Fruit fly (Drosophila melanogaster): ENCODE data around the gene anchor.

anchor gene

DNA sequence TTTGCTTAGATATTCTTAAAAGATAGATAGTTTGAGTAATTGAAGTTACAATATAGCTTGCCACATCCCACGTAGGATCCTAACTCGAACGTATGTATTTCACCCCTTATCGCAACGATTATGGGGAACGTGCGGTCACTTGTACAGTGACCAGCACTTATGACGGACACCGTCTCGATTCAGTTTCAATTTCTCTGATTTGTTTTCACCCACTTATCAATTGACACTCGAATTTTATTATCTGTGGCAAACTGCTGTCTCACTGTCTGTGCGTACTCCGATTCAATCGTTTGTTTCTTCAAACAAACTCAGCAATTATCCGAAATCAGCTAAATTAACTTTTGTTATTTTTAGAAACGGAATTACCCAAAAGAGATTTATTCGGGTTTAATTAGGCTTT, 1.3 kb downstream of the anchor start:
- TF ChIP-seq usp (GFP tag; optimal IDR thresholded peaks at IDR 0.05) (no peak), CG8478 (optimal IDR thresholded peaks at IDR 0.05) (no peak), Dll (optimal IDR thresholded peaks at IDR 0.05) (no peak), psq (optimal IDR thresholded peaks at IDR 0.05) (no peak), pan (optimal IDR thresholded peaks at IDR 0.05) (no peak), EcR (GFP tag; optimal IDR thresholded peaks at IDR 0.05) (no peak)

dm6 chr3L:17624208-17624826, 2.7 kb downstream of the anchor start:
- TF ChIP-seq psq (optimal IDR thresholded peaks at IDR 0.05), result no peak
- no peak for TF ChIP-seq EcR (GFP tag; optimal IDR thresholded peaks at IDR 0.05)
- TF ChIP-seq CG8478 (optimal IDR thresholded peaks at IDR 0.05), result no peak
- no peak for TF ChIP-seq usp (GFP tag; optimal IDR thresholded peaks at IDR 0.05)
- no peak for TF ChIP-seq pan (optimal IDR thresholded peaks at IDR 0.05)
- TF ChIP-seq Dll (optimal IDR thresholded peaks at IDR 0.05), result no peak

DNA sequence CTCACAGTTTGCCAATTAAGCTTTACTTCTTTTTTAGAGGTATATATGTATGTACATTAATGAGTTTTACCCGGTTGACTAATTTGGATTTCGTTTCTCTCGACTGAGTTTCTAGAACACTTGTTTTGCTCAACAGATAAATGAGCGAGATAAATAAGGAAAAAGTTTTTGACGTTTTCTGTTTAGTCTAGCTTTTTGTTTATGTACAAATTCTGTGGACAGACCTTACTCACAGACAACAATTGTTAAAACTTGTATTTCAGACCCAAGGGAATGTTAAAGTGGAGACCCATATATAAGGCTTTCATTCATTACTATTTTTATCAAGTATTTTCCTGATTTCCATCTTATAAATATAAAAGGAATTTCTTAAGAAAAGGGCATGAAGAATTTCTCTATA, 3.4 kb downstream of the anchor start:
- TF ChIP-seq usp (GFP tag; optimal IDR thresholded peaks at IDR 0.05), result no peak
- no peak for TF ChIP-seq pan (optimal IDR thresholded peaks at IDR 0.05)
- no peak for TF ChIP-seq EcR (GFP tag; optimal IDR thresholded peaks at IDR 0.05)
- TF ChIP-seq Dll (optimal IDR thresholded peaks at IDR 0.05), result no peak
- no peak for TF ChIP-seq CG8478 (optimal IDR thresholded peaks at IDR 0.05)
- TF ChIP-seq psq (optimal IDR thresholded peaks at IDR 0.05), result no peak

- no peak for TF ChIP-seq pan (optimal IDR thresholded peaks at IDR 0.05)
- no peak for TF ChIP-seq EcR (GFP tag; optimal IDR thresholded peaks at IDR 0.05)
- TF ChIP-seq Dll (optimal IDR thresholded peaks at IDR 0.05), result no peak
- TF ChIP-seq CG8478 (optimal IDR thresholded peaks at IDR 0.05), result no peak
- no peak for TF ChIP-seq psq (optimal IDR thresholded peaks at IDR 0.05)
- TF ChIP-seq usp (GFP tag; optimal IDR thresholded peaks at IDR 0.05), result no peak
Measured at dm6 chr3L:17625574-17626128, 4.0 kb downstream of the anchor start.

DNA sequence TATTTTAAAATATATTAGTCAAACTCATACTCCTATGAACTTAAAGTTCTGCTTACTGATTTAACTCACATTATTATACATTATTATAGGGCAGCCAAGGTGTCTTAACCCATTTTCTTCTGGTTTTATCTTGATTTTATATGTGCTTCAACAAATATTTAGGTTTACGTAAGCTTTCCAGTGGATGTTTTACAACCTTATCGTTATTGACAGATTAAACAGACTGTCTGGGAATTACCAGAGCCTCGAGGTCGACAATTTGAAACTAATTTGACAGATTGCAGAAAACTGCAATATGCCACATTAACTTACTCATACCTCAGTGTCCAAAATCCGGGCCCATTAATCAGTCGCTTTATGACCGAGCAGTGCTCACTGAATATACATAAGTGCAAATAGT, 9.6 kb downstream of the anchor start:
- TF ChIP-seq EcR (GFP tag; optimal IDR thresholded peaks at IDR 0.05), result no peak
- TF ChIP-seq pan (optimal IDR thresholded peaks at IDR 0.05), result no peak
- TF ChIP-seq Dll (optimal IDR thresholded peaks at IDR 0.05), result no peak
- TF ChIP-seq psq (optimal IDR thresholded peaks at IDR 0.05), result no peak
- no peak for TF ChIP-seq usp (GFP tag; optimal IDR thresholded peaks at IDR 0.05)
- no peak for TF ChIP-seq CG8478 (optimal IDR thresholded peaks at IDR 0.05)

DNA sequence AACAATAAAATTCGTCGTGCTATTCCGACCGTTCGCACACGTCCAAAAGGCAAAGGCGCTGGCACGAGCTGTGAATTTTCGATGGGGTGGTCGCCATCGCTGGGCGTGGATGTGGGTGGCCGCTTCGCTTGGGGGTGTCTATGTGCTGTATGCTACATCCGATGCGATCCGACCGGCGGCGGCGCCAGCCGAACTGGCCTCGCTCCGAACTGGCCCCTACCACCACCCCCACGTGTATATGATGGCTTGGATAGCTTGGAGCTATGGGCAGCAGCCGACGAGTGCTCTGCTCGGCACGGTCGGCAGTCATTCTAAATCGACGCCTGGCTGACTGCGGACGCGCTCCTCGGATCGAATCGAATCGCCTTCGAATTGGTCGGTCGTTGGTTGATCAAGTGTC, 11.5 kb downstream of the anchor start, which contains the start of gene CG7497:
Gene CG7497 (plus strand): TSS at position 308 of the 400 bp plus-strand sequence.
- TF ChIP-seq pan (optimal IDR thresholded peaks at IDR 0.05), result no peak
- TF ChIP-seq psq (optimal IDR thresholded peaks at IDR 0.05), result no peak
- no peak for TF ChIP-seq usp (GFP tag; optimal IDR thresholded peaks at IDR 0.05)
- TF ChIP-seq EcR (GFP tag; optimal IDR thresholded peaks at IDR 0.05), result no peak
- no peak for TF ChIP-seq CG8478 (optimal IDR thresholded peaks at IDR 0.05)
- no peak for TF ChIP-seq Dll (optimal IDR thresholded peaks at IDR 0.05)

DNA sequence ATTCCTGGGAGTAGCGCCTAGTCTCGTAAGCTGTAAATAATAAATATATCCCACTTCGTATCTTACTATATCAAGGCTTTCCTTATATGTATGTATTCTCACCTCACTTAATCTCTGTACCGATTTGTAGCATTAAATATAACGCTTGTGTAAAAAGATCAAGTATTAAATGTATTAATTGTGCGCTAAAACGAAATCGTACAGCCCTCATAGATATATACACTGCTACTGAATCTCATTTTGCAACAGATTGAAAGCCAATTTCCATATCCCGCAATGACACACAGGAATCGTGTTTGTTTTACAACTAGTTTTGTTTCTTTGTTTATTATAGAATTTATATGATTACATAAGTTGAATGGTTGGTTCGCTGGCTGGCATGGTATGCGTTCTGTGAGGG, 16.2 kb downstream of the anchor start:
- TF ChIP-seq Dll (optimal IDR thresholded peaks at IDR 0.05) (no peak), EcR (GFP tag; optimal IDR thresholded peaks at IDR 0.05) (no peak), CG8478 (optimal IDR thresholded peaks at IDR 0.05) (no peak), pan (optimal IDR thresholded peaks at IDR 0.05) (no peak), psq (optimal IDR thresholded peaks at IDR 0.05) (no peak), usp (GFP tag; optimal IDR thresholded peaks at IDR 0.05) (no peak)

DNA sequence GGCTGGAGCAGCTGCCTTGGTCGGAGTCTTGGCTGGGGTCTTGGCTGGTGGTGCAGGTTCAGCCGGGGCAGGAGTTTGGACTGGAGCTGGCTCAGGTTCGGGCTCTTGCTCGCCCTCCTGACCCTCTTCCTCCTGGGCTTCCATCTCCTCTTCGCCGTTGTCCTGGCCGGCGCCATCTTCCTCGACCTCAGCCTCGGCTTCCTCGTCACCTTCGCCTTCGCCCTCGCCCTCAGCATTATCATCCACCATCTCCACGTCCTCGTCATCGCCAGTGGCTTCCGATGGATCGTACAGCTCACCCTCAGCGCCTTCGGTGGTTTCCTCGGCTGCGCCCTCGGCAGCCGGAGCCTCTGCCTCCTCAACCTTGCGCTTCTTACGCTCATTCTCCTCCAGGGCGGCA, 17.0 kb downstream of the anchor start:
- TF ChIP-seq Dll (optimal IDR thresholded peaks at IDR 0.05) (no peak), EcR (GFP tag; optimal IDR thresholded peaks at IDR 0.05) (no peak), CG8478 (optimal IDR thresholded peaks at IDR 0.05) (no peak), usp (GFP tag; optimal IDR thresholded peaks at IDR 0.05) (no peak), pan (optimal IDR thresholded peaks at IDR 0.05) (no peak), psq (optimal IDR thresholded peaks at IDR 0.05) (no peak)

dm6 chr3L:17642017-17642416, 20.4 kb downstream of the anchor start:
- TF ChIP-seq Dll (optimal IDR thresholded peaks at IDR 0.05), result no peak
- no peak for TF ChIP-seq CG8478 (optimal IDR thresholded peaks at IDR 0.05)
- TF ChIP-seq usp (GFP tag; optimal IDR thresholded peaks at IDR 0.05), result no peak
- no peak for TF ChIP-seq EcR (GFP tag; optimal IDR thresholded peaks at IDR 0.05)
- TF ChIP-seq pan (optimal IDR thresholded peaks at IDR 0.05), result no peak
- TF ChIP-seq psq (optimal IDR thresholded peaks at IDR 0.05), result no peak

DNA sequence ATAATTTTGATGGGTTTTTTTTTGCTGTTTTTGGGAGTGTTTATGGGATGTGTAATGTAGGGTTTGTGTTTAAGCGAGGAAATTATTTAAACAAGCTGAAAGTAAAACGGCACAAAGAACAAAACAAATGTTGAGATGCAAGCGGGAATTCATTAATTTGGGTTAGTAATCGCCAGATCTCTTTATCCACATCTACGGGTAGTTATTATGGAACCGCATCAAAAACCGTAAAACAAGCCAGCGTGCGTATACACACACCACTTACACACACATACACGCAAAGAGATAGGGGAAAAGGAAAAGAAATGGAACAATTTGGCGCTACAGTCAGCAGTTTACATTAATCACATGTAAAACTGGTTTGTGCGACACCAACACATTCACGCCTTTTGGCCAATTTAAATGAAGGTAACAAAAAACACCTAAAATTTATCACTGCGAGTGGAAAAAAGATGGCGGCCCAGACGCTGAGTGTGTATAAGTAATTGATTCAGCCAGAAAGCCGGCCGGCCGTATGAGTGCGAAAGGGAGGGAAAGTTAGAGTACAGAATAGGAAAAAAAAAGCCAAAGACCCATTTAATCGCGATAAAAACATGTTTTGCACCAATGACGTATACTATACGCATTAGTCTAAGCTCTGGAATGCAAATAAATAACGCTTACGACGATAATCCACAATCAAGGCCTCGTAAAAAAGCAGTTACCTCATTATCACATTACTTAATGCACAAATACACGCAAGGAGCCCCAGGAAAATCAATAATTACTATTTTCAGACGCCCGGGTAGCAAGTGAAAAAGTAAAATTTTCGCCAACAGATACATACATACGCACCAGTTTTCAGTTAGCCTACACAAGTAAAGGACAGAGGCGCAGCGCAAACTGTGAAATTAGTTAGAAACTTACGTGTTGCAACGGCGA, 22.6 kb downstream of the anchor start:
- no peak for TF ChIP-seq pan (optimal IDR thresholded peaks at IDR 0.05)
- TF ChIP-seq usp (GFP tag; optimal IDR thresholded peaks at IDR 0.05), result no peak
- no peak for TF ChIP-seq CG8478 (optimal IDR thresholded peaks at IDR 0.05)
- TF ChIP-seq EcR (GFP tag; optimal IDR thresholded peaks at IDR 0.05), result no peak

dm6 chr3L:17644906-17645244, 23.3 kb downstream of the anchor start, which contains the start of gene Pep:
TSS of gene Pep (minus strand) at chr3L:17645036.
- TF ChIP-seq CG8478 (optimal IDR thresholded peaks at IDR 0.05) (no peak), usp (GFP tag; optimal IDR thresholded peaks at IDR 0.05) (no peak), EcR (GFP tag; optimal IDR thresholded peaks at IDR 0.05) (no peak), Dll (optimal IDR thresholded peaks at IDR 0.05) (no peak), pan (optimal IDR thresholded peaks at IDR 0.05) (no peak), psq (optimal IDR thresholded peaks at IDR 0.05) (no peak)

DNA sequence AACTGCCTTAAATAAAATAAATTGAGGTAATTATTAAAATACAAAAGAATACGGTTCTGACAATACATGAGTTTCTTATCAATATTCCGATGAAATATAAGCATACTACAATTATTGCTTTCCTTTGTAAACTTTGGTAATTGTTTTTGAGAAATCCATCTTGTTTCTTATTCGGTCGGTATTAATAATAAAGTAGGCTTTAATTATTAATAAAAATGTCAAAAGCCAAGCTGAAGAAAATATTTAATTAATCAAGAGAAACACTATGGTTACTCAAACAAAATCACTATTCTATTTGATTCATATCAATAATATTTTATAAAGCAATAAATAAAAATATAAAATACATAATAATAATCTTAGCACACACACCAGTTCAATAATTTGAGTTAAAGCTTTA, 25.0 kb downstream of the anchor start, which contains the start of gene CG43085:
Gene CG43085 (minus strand): TSS at position 101 of the 400 bp plus-strand sequence.
- TF ChIP-seq pan (optimal IDR thresholded peaks at IDR 0.05) (no peak), usp (GFP tag; optimal IDR thresholded peaks at IDR 0.05) (no peak), Dll (optimal IDR thresholded peaks at IDR 0.05) (no peak), psq (optimal IDR thresholded peaks at IDR 0.05) (no peak), CG8478 (optimal IDR thresholded peaks at IDR 0.05) (no peak), EcR (GFP tag; optimal IDR thresholded peaks at IDR 0.05) (no peak)

Data from whole organism.